Worm (Caenorhabditis elegans): ENCODE data around the gene coq-2.

DNA sequence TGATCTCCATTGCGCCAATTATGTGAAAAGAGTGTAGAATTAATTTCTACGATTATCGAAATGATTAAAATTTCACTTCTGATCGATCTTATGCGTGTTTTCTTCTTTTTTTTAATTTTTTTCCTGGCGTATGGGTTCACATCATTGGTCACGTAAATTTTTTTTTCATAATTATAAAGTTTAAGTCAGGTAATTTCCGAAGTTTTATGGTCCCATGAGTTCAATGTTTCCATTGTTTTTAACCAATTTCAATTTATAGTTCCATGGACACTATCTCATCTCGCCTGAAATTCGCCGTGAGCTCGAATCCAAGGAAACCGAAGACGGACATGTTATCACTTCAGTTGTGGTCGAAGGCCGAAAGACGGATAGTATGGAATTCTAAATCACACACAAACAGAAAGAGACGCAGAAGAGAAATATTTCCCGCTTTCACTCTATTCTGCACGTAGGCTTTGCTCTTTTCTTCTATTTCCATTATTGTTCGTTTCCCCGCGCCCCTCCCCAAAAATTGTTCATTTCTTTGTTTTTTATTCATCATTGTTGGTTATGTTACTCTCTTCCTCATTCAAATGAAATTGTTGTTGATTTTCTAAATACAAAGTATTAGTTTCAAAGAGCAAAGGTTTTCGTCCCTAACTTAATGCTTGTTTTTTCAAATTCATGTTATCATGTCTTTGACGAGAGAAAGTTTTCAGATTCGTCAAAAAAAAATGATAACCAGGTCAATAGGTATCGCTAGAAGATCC, at the start of gene coq-2, which contains the start of gene F57B9.8:
- TF ChIP-seq blmp-1 (tag; optimal IDR thresholded peaks at IDR 0.05) (no peak), lir-3 (tag; optimal IDR thresholded peaks at IDR 0.05; ENCODE audit: poor library complexity) (no peak), unc-62 (GFP tag; optimal IDR thresholded peaks at IDR 0.05) (no peak), nhr-90 (tag; optimal IDR thresholded peaks at IDR 0.05; ENCODE audit: poor library complexity) (no peak), grh-1 (GFP tag; IDR thresholded peaks at IDR 0.05) (no peak), aly-2 (tag; optimal IDR thresholded peaks at IDR 0.05) (no peak), nhr-11 (tag; optimal IDR thresholded peaks at IDR 0.05) (no peak), ceh-88 (GFP tag; IDR thresholded peaks at IDR 0.05) (no peak), hlh-4 (tag; optimal IDR thresholded peaks at IDR 0.05) (no peak), xbp-1 (tag; optimal IDR thresholded peaks at IDR 0.05) (no peak)

Data from whole organism, L1 larva.